Fruit fly (Drosophila melanogaster): ENCODE results near the gene CG31269.

Gene CG31269

dm6 chr3R:17115668-17116067, 11.3 kb upstream of the CG31269 start:
- TF ChIP-seq HLHmδ (GFP tag; optimal IDR thresholded peaks at IDR 0.05): no peak
- TF ChIP-seq CG4328 (GFP tag; optimal IDR thresholded peaks at IDR 0.05): peak; percentile 31
- no peak for TF ChIP-seq NC2β (GFP tag; optimal IDR thresholded peaks at IDR 0.05)
- TF ChIP-seq E2f1 (GFP tag; IDR thresholded peaks at IDR 0.05): no peak
- TF ChIP-seq zfh2 (GFP tag; optimal IDR thresholded peaks at IDR 0.05): no peak
- TF ChIP-seq Med (GFP tag): peak; percentile 63
- TF ChIP-seq CG11085 (GFP tag; IDR thresholded peaks at IDR 0.05): no peak
- peak; percentile 35 for TF ChIP-seq nau (GFP tag; optimal IDR thresholded peaks at IDR 0.05)
- no peak for TF ChIP-seq HLH4C (GFP tag; IDR thresholded peaks at IDR 0.05; ENCODE audit: partially characterized antibody)
- TF ChIP-seq CG8359 (GFP tag; optimal IDR thresholded peaks at IDR 0.05; ENCODE audit: borderline replicate concordance): no peak
- no peak for TF ChIP-seq CG31365 (tag; optimal IDR thresholded peaks at IDR 0.05)
- TF ChIP-seq CG6791 (GFP tag; IDR thresholded peaks at IDR 0.05; ENCODE audit: partially characterized antibody): no peak
- no peak for TF ChIP-seq CG11504 (tag; optimal IDR thresholded peaks at IDR 0.05)
- TF ChIP-seq CG8944 (GFP tag; optimal IDR thresholded peaks at IDR 0.05): no peak
- TF ChIP-seq cwo (GFP tag; optimal IDR thresholded peaks at IDR 0.05): no peak
- TF ChIP-seq CG7786 (GFP tag; optimal IDR thresholded peaks at IDR 0.05): no peak
- no peak for TF ChIP-seq danr (GFP tag; IDR thresholded peaks at IDR 0.05)
- TF ChIP-seq prd (optimal IDR thresholded peaks at IDR 0.05): no peak
- no peak for TF ChIP-seq prd (GFP tag; IDR thresholded peaks at IDR 0.05)
- no peak for TF ChIP-seq pum (GFP tag; optimal IDR thresholded peaks at IDR 0.05)
- TF ChIP-seq tna (GFP tag; IDR thresholded peaks at IDR 0.05; ENCODE audit: partially characterized antibody): no peak
- TF ChIP-seq corto (GFP tag; optimal IDR thresholded peaks at IDR 0.05): no peak
- no peak for TF ChIP-seq psq (GFP tag; optimal IDR thresholded peaks at IDR 0.05)
- TF ChIP-seq Sox102F (GFP tag; optimal IDR thresholded peaks at IDR 0.05): no peak
- no peak for TF ChIP-seq CG12071 (GFP tag; optimal IDR thresholded peaks at IDR 0.05)
- no peak for TF ChIP-seq CG17359 (tag; optimal IDR thresholded peaks at IDR 0.05)
- peak; percentile 64 for TF ChIP-seq CG2678 (tag; optimal IDR thresholded peaks at IDR 0.05)
- TF ChIP-seq CG11695 (GFP tag; IDR thresholded peaks at IDR 0.05): peak; percentile 15; the same call in 1 of the 3 replicates
- no peak for TF ChIP-seq al (GFP tag; IDR thresholded peaks at IDR 0.05)
- no peak for TF ChIP-seq CG17328 (GFP tag; IDR thresholded peaks at IDR 0.05)
- TF ChIP-seq z (GFP tag; IDR thresholded peaks at IDR 0.05): no peak
- no peak for TF ChIP-seq CG9797 (GFP tag; optimal IDR thresholded peaks at IDR 0.05)
- TF ChIP-seq Elba2 (GFP tag; optimal IDR thresholded peaks at IDR 0.05): no peak
- TF ChIP-seq CG7928 (GFP tag; optimal IDR thresholded peaks at IDR 0.05): no peak
- no peak for TF ChIP-seq tin (GFP tag; optimal IDR thresholded peaks at IDR 0.05)
- TF ChIP-seq crol (GFP tag; IDR thresholded peaks at IDR 0.05): no peak
- TF ChIP-seq CG7372 (GFP tag; IDR thresholded peaks at IDR 0.05): no peak
- no peak for TF ChIP-seq YL-1 (GFP tag; optimal IDR thresholded peaks at IDR 0.05)
- TF ChIP-seq Hsf (GFP tag; optimal IDR thresholded peaks at IDR 0.05): no peak
- TF ChIP-seq cg (GFP tag; optimal IDR thresholded peaks at IDR 0.05): no peak
- TF ChIP-seq CG2889 (GFP tag; IDR thresholded peaks at IDR 0.05): no peak
- TF ChIP-seq mirr (GFP tag; optimal IDR thresholded peaks at IDR 0.05): peak; percentile 52
- no peak for TF ChIP-seq lov (optimal IDR thresholded peaks at IDR 0.05)
- TF ChIP-seq lov (GFP tag; IDR thresholded peaks at IDR 0.05): no peak
- TF ChIP-seq CG8281 (tag; optimal IDR thresholded peaks at IDR 0.05): peak; percentile 84
- TF ChIP-seq ken (GFP tag; IDR thresholded peaks at IDR 0.05): no peak
- no peak for TF ChIP-seq CG3847 (GFP tag; IDR thresholded peaks at IDR 0.05)
- TF ChIP-seq Dip3 (GFP tag; optimal IDR thresholded peaks at IDR 0.05): no peak
- TF ChIP-seq Hmr (GFP tag; optimal IDR thresholded peaks at IDR 0.05): no peak
- no peak for TF ChIP-seq H15 (GFP tag; IDR thresholded peaks at IDR 0.05)
- TF ChIP-seq CG4820 (GFP tag; optimal IDR thresholded peaks at IDR 0.05): no peak
- TF ChIP-seq PHDP (tag; optimal IDR thresholded peaks at IDR 0.05): peak; percentile 67
- no peak for TF ChIP-seq trh (GFP tag; optimal IDR thresholded peaks at IDR 0.05)

All from whole organism, embryonic.